Fruit fly (Drosophila melanogaster): Measurements from ENCODE around the gene Ada.

The Ada gene

dm6 chr3R:9062756-9063155, 2.2 kb upstream of the Ada start (continued):
- TF ChIP-seq CG7368 (GFP tag; optimal IDR thresholded peaks at IDR 0.05) (peak; percentile 27), dsx (GFP tag; optimal IDR thresholded peaks at IDR 0.05; ENCODE audit: poor library complexity, severe bottlenecking) (no peak), acj6 (GFP tag; optimal IDR thresholded peaks at IDR 0.05) (peak; percentile 12), CG6854 (GFP tag; optimal IDR thresholded peaks at IDR 0.05) (no peak), Hr39 (GFP tag; optimal IDR thresholded peaks at IDR 0.05) (peak; percentile 37), fkh (GFP tag; optimal IDR thresholded peaks at IDR 0.05) (no peak), CG8319 (GFP tag; optimal IDR thresholded peaks at IDR 0.05) (peak; percentile 4), Sox15 (GFP tag; optimal IDR thresholded peaks at IDR 0.05) (no peak), CG15336 (GFP tag; IDR thresholded peaks at IDR 0.05) (peak; percentile 50), CG1621 (tag; optimal IDR thresholded peaks at IDR 0.05) (no peak), achi (GFP tag; optimal IDR thresholded peaks at IDR 0.05) (no peak), Hr38 (GFP tag; optimal IDR thresholded peaks at IDR 0.05) (no peak), svp (GFP tag) (peak; percentile 62), CG6792 (GFP tag; optimal IDR thresholded peaks at IDR 0.05) (peak; percentile 12), CG10669 (GFP tag; optimal IDR thresholded peaks at IDR 0.05) (no peak), CG6163 (GFP tag; IDR thresholded peaks at IDR 0.05) (peak; percentile 73), CG4318 (GFP tag; optimal IDR thresholded peaks at IDR 0.05) (no peak), CG32006 (GFP tag; optimal IDR thresholded peaks at IDR 0.05) (no peak), Eip75B (GFP tag; optimal IDR thresholded peaks at IDR 0.05) (no peak), CG9139 (GFP tag; optimal IDR thresholded peaks at IDR 0.05) (no peak), CG6276 (GFP tag; optimal IDR thresholded peaks at IDR 0.05) (no peak)

- TF ChIP-seq CG15336 (GFP tag; IDR thresholded peaks at IDR 0.05) (no peak), svp (GFP tag) (peak; percentile 26), spab (GFP tag; optimal IDR thresholded peaks at IDR 0.05) (no peak), Eip78C (GFP tag) (peak; percentile 16)
These were observed 3.4 kb downstream of the Ada start for dm6 chr3R:9068418-9068817.

- TF ChIP-seq Sox102F (GFP tag; optimal IDR thresholded peaks at IDR 0.05) (no peak), CG31627 (GFP tag; optimal IDR thresholded peaks at IDR 0.05) (no peak), Blimp-1 (GFP tag; optimal IDR thresholded peaks at IDR 0.05) (no peak), esn (GFP tag; optimal IDR thresholded peaks at IDR 0.05) (no peak), Gug (GFP tag; IDR thresholded peaks at IDR 0.05) (no peak), CG11762 (GFP tag; optimal IDR thresholded peaks at IDR 0.05; ENCODE audit: insufficient read depth) (no peak), CG8632 (GFP tag; optimal IDR thresholded peaks at IDR 0.05) (no peak), CG32006 (GFP tag; optimal IDR thresholded peaks at IDR 0.05) (no peak), acj6 (GFP tag; optimal IDR thresholded peaks at IDR 0.05) (no peak), CG6854 (GFP tag; optimal IDR thresholded peaks at IDR 0.05) (no peak), Eip78C (GFP tag) (no peak), dac (GFP tag; optimal IDR thresholded peaks at IDR 0.05) (no peak), CG10669 (GFP tag; optimal IDR thresholded peaks at IDR 0.05) (no peak), CG6276 (GFP tag; optimal IDR thresholded peaks at IDR 0.05) (no peak), CG11902 (GFP tag; optimal IDR thresholded peaks at IDR 0.05) (no peak), spab (GFP tag; optimal IDR thresholded peaks at IDR 0.05) (no peak), fd59A (GFP tag; optimal IDR thresholded peaks at IDR 0.05) (no peak), lz (GFP tag; optimal IDR thresholded peaks at IDR 0.05) (no peak), Smox (GFP tag; optimal IDR thresholded peaks at IDR 0.05) (no peak)
These were observed 4.9 kb downstream of the Ada start for dm6 chr3R:9069874-9070273.

dm6 chr3R:9074934-9075333, 10.0 kb downstream of the Ada start:
- TF ChIP-seq CG8119 (GFP tag; IDR thresholded peaks at IDR 0.05) (peak; percentile 50; the same call in 2 of the 3 replicates), CG6808 (GFP tag; optimal IDR thresholded peaks at IDR 0.05) (peak; percentile 32), CG6792 (GFP tag; optimal IDR thresholded peaks at IDR 0.05) (peak; percentile 37), pdm3 (GFP tag; optimal IDR thresholded peaks at IDR 0.05) (peak; percentile 54), Ets96B (tag; optimal IDR thresholded peaks at IDR 0.05) (peak; percentile 57), Smox (GFP tag; optimal IDR thresholded peaks at IDR 0.05) (peak; percentile 33), CG32006 (GFP tag; optimal IDR thresholded peaks at IDR 0.05) (no peak), esn (GFP tag; optimal IDR thresholded peaks at IDR 0.05) (peak; percentile 41), CG1621 (tag; optimal IDR thresholded peaks at IDR 0.05) (no peak), CG6163 (GFP tag; IDR thresholded peaks at IDR 0.05) (peak; percentile 42; the same call in 1 of the 3 replicates), Sox102F (GFP tag; optimal IDR thresholded peaks at IDR 0.05) (peak; percentile 42), salr (GFP tag; optimal IDR thresholded peaks at IDR 0.05) (peak in 1 of 2 experiments; percentile 16), CG8632 (GFP tag; optimal IDR thresholded peaks at IDR 0.05) (peak; percentile 21), Eip93F (GFP tag; optimal IDR thresholded peaks at IDR 0.05) (no peak), CG7368 (GFP tag; optimal IDR thresholded peaks at IDR 0.05) (peak; percentile 29), Gug (GFP tag; IDR thresholded peaks at IDR 0.05) (0 out of 2 replicates have a peak, but pooled peaks have one; percentile 20), OdsH (GFP tag; optimal IDR thresholded peaks at IDR 0.05) (peak; percentile 50), CG9139 (GFP tag; optimal IDR thresholded peaks at IDR 0.05) (no peak), ss (GFP tag; optimal IDR thresholded peaks at IDR 0.05) (peak in 1 of 2 experiments; percentile 43), Hr4 (GFP tag; optimal IDR thresholded peaks at IDR 0.05) (peak; percentile 49), lz (GFP tag; optimal IDR thresholded peaks at IDR 0.05) (peak; percentile 32), CG31627 (GFP tag; optimal IDR thresholded peaks at IDR 0.05) (peak; percentile 40), Sox15 (GFP tag; optimal IDR thresholded peaks at IDR 0.05) (no peak)
